Worm (Caenorhabditis elegans) whole organism, L2 larva: ENCODE data around the gene pigc-1.

Source experiments
- C34F6.9 ChIP-seq: fragments of 150-350 bp; optimal IDR thresholded peaks from 2 replicates; lab custom pipeline; 2014; ENCODE audit warnings: missing biosample characterization, missing genetic modification characterization
- F13H6.1 ChIP-seq: sonication (generic microtip); optimal IDR thresholded peaks from 2 replicates; lab custom pipeline; 2016; ENCODE audit warnings: missing genetic modification characterization, missing compliant biosample characterization
- R02D3.7 ChIP-seq: fragments of 150-350 bp; optimal IDR thresholded peaks from 2 replicates; lab custom pipeline; 2014; ENCODE audit warnings: missing biosample characterization, missing genetic modification characterization
- Y55F3AM.14 ChIP-seq: fragments of 200-800 bp; sonication (Bioruptor generic); optimal IDR thresholded peaks from 2 replicates; lab custom pipeline; 2018; ENCODE audit warnings: mild to moderate bottlenecking, missing genetic modification characterization, missing compliant biosample characterization
- ZK546.5 ChIP-seq: sonication (generic microtip); optimal IDR thresholded peaks from 2 replicates; lab custom pipeline; 2017; ENCODE audit warnings: missing biosample characterization, missing genetic modification characterization
- alr-1 ChIP-seq: fragments of 150-350 bp; optimal IDR thresholded peaks from 2 replicates; lab custom pipeline; 2014; ENCODE audit warnings: missing biosample characterization, missing genetic modification characterization
- aly-2 ChIP-seq: fragments of 150-350 bp; optimal IDR thresholded peaks from 2 replicates; lab custom pipeline; 2014; ENCODE audit warnings: missing biosample characterization, missing genetic modification characterization
- ama-1 ChIP-seq: fragments of 150-350 bp; optimal IDR thresholded peaks from 2 replicates; lab custom pipeline; 2018; ENCODE audit warnings: inconsistent platforms
- blmp-1 ChIP-seq: sonication (generic microtip); optimal IDR thresholded peaks from 2 replicates; lab custom pipeline; 2017; ENCODE audit warnings: missing genetic modification characterization, mild to moderate bottlenecking, missing compliant biosample characterization, antibody characterized with exemption, moderate library complexity; ENCODE audit not compliant: insufficient read depth
- ceh-16 ChIP-seq: fragments of 150-350 bp; optimal IDR thresholded peaks from 2 replicates; lab custom pipeline; 2014; ENCODE audit warnings: missing biosample characterization, missing genetic modification characterization
- ceh-82 ChIP-seq: fragments of 150-350 bp; optimal IDR thresholded peaks from 2 replicates; lab custom pipeline; 2014; ENCODE audit warnings: missing biosample characterization, missing genetic modification characterization
- crh-2 ChIP-seq: sonication (generic microtip); optimal IDR thresholded peaks from 2 replicates; lab custom pipeline; 2017; ENCODE audit warnings: missing biosample characterization, missing genetic modification characterization
- dmd-4 ChIP-seq: sonication (generic microtip); optimal IDR thresholded peaks from 2 replicates; lab custom pipeline; 2017; ENCODE audit warnings: missing biosample characterization, missing genetic modification characterization
- elt-3 ChIP-seq: sonication (generic microtip); optimal IDR thresholded peaks from 2 replicates; lab custom pipeline; 2017; ENCODE audit warnings: missing biosample characterization, missing genetic modification characterization
- fos-1 ChIP-seq: fragments of 150-350 bp; optimal IDR thresholded peaks from 2 replicates; lab custom pipeline; 2014; ENCODE audit warnings: missing biosample characterization, missing genetic modification characterization
- gmeb-1 ChIP-seq: fragments of 150-350 bp; optimal IDR thresholded peaks from 2 replicates; lab custom pipeline; 2014; ENCODE audit warnings: missing biosample characterization, missing genetic modification characterization
- lin-11 ChIP-seq: fragments of 150-350 bp; sonication (generic microtip); optimal IDR thresholded peaks from 2 replicates; lab custom pipeline; 2014; ENCODE audit warnings: missing biosample characterization, missing genetic modification characterization, inconsistent platforms, mixed read lengths
- lin-13 ChIP-seq: fragments of 150-350 bp; optimal IDR thresholded peaks from 2 replicates; lab custom pipeline; 2014; ENCODE audit warnings: missing biosample characterization, missing genetic modification reagents, missing genetic modification characterization
- lin-39 ChIP-seq: fragments of 150-350 bp; optimal IDR thresholded peaks from 2 replicates; lab custom pipeline; 2014; ENCODE audit warnings: missing biosample characterization, missing genetic modification reagents, missing genetic modification characterization
- lsy-2 ChIP-seq, 2 experiments: fragments of 150-350 bp in 1 of 2; sonication (generic microtip) in 1 of 2; optimal IDR thresholded peaks; 2 replicates each; lab custom pipeline; 2014 to 2017; ENCODE audit warnings: missing biosample characterization in 2 of 2, missing genetic modification characterization in 2 of 2
- mab-5 ChIP-seq: fragments of 150-350 bp; optimal IDR thresholded peaks from 2 replicates; lab custom pipeline; 2014; ENCODE audit warnings: missing biosample characterization, missing genetic modification characterization
- mbf-1 ChIP-seq: sonication (generic microtip); optimal IDR thresholded peaks from 2 replicates; lab custom pipeline; 2017; ENCODE audit warnings: missing biosample characterization, missing genetic modification characterization
- nhr-10 ChIP-seq: sonication (generic microtip); optimal IDR thresholded peaks from 2 replicates; lab custom pipeline; 2017; ENCODE audit warnings: missing biosample characterization, missing genetic modification characterization
- nhr-11 ChIP-seq: fragments of 150-350 bp; optimal IDR thresholded peaks from 2 replicates; lab custom pipeline; 2014; ENCODE audit warnings: missing biosample characterization, missing genetic modification characterization
- nhr-12 ChIP-seq: fragments of 150-350 bp; optimal IDR thresholded peaks from 2 replicates; lab custom pipeline; 2014; ENCODE audit warnings: missing biosample characterization, missing genetic modification characterization
- nhr-23 ChIP-seq: fragments of 150-350 bp; optimal IDR thresholded peaks from 2 replicates; lab custom pipeline; 2014; ENCODE audit warnings: missing biosample characterization, missing genetic modification reagents, missing genetic modification characterization
- nhr-237 ChIP-seq: fragments of 150-350 bp; optimal IDR thresholded peaks from 2 replicates; lab custom pipeline; 2014; ENCODE audit warnings: missing biosample characterization, missing genetic modification characterization
- nhr-25 ChIP-seq: fragments of 150-350 bp; sonication (generic microtip); optimal IDR thresholded peaks from 3 replicates; lab custom pipeline; 2014; ENCODE audit warnings: missing biosample characterization, missing genetic modification characterization
- nhr-77 ChIP-seq: fragments of 150-350 bp; optimal IDR thresholded peaks from 2 replicates; lab custom pipeline; 2014; ENCODE audit warnings: missing biosample characterization, missing genetic modification characterization
- peb-1 ChIP-seq: fragments of 150-350 bp; optimal IDR thresholded peaks from 2 replicates; lab custom pipeline; 2014; ENCODE audit warnings: missing biosample characterization, missing genetic modification characterization
- sem-4 ChIP-seq: fragments of 150-350 bp; optimal IDR thresholded peaks from 2 replicates; lab custom pipeline; 2014; ENCODE audit warnings: missing biosample characterization, missing genetic modification reagents, missing genetic modification characterization
- skn-1 ChIP-seq: sonication (generic microtip); optimal IDR thresholded peaks from 2 replicates; lab custom pipeline; 2017; ENCODE audit warnings: missing biosample characterization, missing genetic modification characterization
- sma-3 ChIP-seq: sonication (generic microtip); optimal IDR thresholded peaks from 2 replicates; lab custom pipeline; 2016; ENCODE audit warnings: missing genetic modification reagents, missing genetic modification characterization, missing compliant biosample characterization
- sma-9 ChIP-seq, 2 experiments: fragments of 150-350 bp in 1 of 2; sonication (generic microtip) in 1 of 2; optimal IDR thresholded peaks; 2 replicates each; lab custom pipeline; 2014 to 2016; ENCODE audit warnings: missing genetic modification characterization in 2 of 2, mild to moderate bottlenecking in 1 of 2, missing biosample characterization in 1 of 2, missing compliant biosample characterization in 1 of 2, missing genetic modification reagents in 1 of 2, moderate library complexity in 1 of 2
- snpc-4 ChIP-seq: fragments of 150-350 bp; optimal IDR thresholded peaks from 2 replicates; lab custom pipeline; 2014; ENCODE audit warnings: missing biosample characterization, missing genetic modification characterization
- unc-55 ChIP-seq: fragments of 150-350 bp; sonication (generic microtip); optimal IDR thresholded peaks from 3 replicates; lab custom pipeline; 2014; ENCODE audit warnings: missing biosample characterization, missing genetic modification reagents, missing genetic modification characterization
- unc-62 ChIP-seq: fragments of 150-350 bp; optimal IDR thresholded peaks from 2 replicates; lab custom pipeline; 2014; ENCODE audit warnings: missing biosample characterization, missing genetic modification reagents, missing genetic modification characterization
- zag-1 ChIP-seq: fragments of 150-350 bp; optimal IDR thresholded peaks from 2 replicates; lab custom pipeline; 2014; ENCODE audit warnings: missing biosample characterization, missing genetic modification characterization
- ztf-1 ChIP-seq: fragments of 200-800 bp; sonication (Bioruptor generic); conservative IDR thresholded peaks from 2 replicates; pipeline ENCODE4 v1.3.6; 2022; ENCODE audit warnings: missing genetic modification characterization, missing compliant biosample characterization
- ztf-11 ChIP-seq: sonication (generic microtip); optimal IDR thresholded peaks from 2 replicates; lab custom pipeline; 2017; ENCODE audit warnings: missing biosample characterization, missing genetic modification characterization
- ztf-4 ChIP-seq: fragments of 150-350 bp; optimal IDR thresholded peaks from 2 replicates; lab custom pipeline; 2014; ENCODE audit warnings: missing biosample characterization, missing genetic modification characterization

The pigc-1 gene

ce11 chrIV:9343102-9343599 is at the start of gene pigc-1:
pigc-1 (minus strand) TSS chrIV:9343152.
- TF ChIP-seq fos-1 (tag; lab: Kevin White, UChicago) (peak; percentile 20), elt-3 (tag; lab: Kevin White, UChicago) (no peak), C34F6.9 (tag; lab: Kevin White, UChicago) (peak; percentile 44)

ce11 chrIV:9386038-9386437 is 43.1 kb upstream of the pigc-1 start, which contains the start of gene daf-15:
daf-15 (plus strand) TSS chrIV:9386208.
- TF ChIP-seq sem-4 (tag; lab: Kevin White, UChicago) (no peak), gmeb-1 (tag; lab: Kevin White, UChicago) (peak; percentile 96), lin-11 (tag; lab: Kevin White, UChicago) (no peak), ZK546.5 (tag; lab: Kevin White, UChicago) (no peak), dmd-4 (tag; lab: Kevin White, UChicago) (no peak), ztf-4 (tag; lab: Kevin White, UChicago) (no peak), ceh-16 (no peak), C34F6.9 (tag; lab: Kevin White, UChicago) (peak; percentile 64), sma-9 (GFP tag; optimal IDR thresholded peaks at IDR 0.05; lab: Kevin White, UChicago) (peak; percentile 36), sma-9 (tag; optimal IDR thresholded peaks at IDR 0.05; lab: Kevin White, UChicago) (no peak), lin-39 (tag; lab: Kevin White, UChicago) (no peak), nhr-25 (tag; lab: Kevin White, UChicago) (peak; percentile 11), sma-3 (peak; percentile 56), crh-2 (peak; percentile 64), lsy-2 (tag; optimal IDR thresholded peaks at IDR 0.05; lab: Kevin White, UChicago) (peak; percentile 37 to 76), unc-55 (GFP tag; lab: Kevin White, UChicago) (peak; percentile 93), nhr-10 (tag; lab: Kevin White, UChicago) (no peak), peb-1 (tag; lab: Kevin White, UChicago) (no peak), fos-1 (tag; lab: Kevin White, UChicago) (peak; percentile 31), skn-1 (tag; lab: Kevin White, UChicago) (no peak), nhr-237 (no peak), mab-5 (no peak), blmp-1 (tag; lab: Kevin White, UChicago) (no peak), nhr-77 (tag; lab: Kevin White, UChicago) (no peak), unc-62 (no peak), alr-1 (tag; lab: Kevin White, UChicago) (no peak), elt-3 (tag; lab: Kevin White, UChicago) (no peak), snpc-4 (tag; lab: Kevin White, UChicago) (peak; percentile 47), F13H6.1 (tag; lab: Kevin White, UChicago) (peak; percentile 26), lin-13 (GFP tag; lab: Kevin White, UChicago) (no peak), ztf-11 (no peak), nhr-12 (tag; lab: Kevin White, UChicago) (no peak)

ce11 chrIV:9384826-9385225 is 41.9 kb upstream of the pigc-1 start, which contains the start of gene C10C5.7:
C10C5.7 (plus strand) TSS chrIV:9385126.
- TF ChIP-seq nhr-11 (no peak), aly-2 (no peak), nhr-23 (no peak), ceh-16 (no peak), ama-1 (no peak), nhr-77 (tag; lab: Kevin White, UChicago) (no peak), ztf-1 (no peak), gmeb-1 (tag; lab: Kevin White, UChicago) (no peak), sem-4 (tag; lab: Kevin White, UChicago) (no peak), sma-9 (GFP tag; optimal IDR thresholded peaks at IDR 0.05; lab: Kevin White, UChicago) (no peak), sma-9 (tag; optimal IDR thresholded peaks at IDR 0.05; lab: Kevin White, UChicago) (no peak), nhr-12 (tag; lab: Kevin White, UChicago) (no peak), nhr-237 (no peak)

ce11 chrIV:9381136-9381535 is 38.2 kb upstream of the pigc-1 start, which contains the start of gene C10C5.5:
C10C5.5 (plus strand) TSS chrIV:9381436.
- TF ChIP-seq R02D3.7 (tag; lab: Kevin White, UChicago) (no peak), ztf-11 (no peak), zag-1 (tag; lab: Kevin White, UChicago) (no peak), dmd-4 (tag; lab: Kevin White, UChicago) (no peak), unc-62 (no peak), nhr-237 (no peak), aly-2 (no peak), sma-9 (GFP tag; optimal IDR thresholded peaks at IDR 0.05; lab: Kevin White, UChicago) (no peak), sma-9 (tag; optimal IDR thresholded peaks at IDR 0.05; lab: Kevin White, UChicago) (no peak), fos-1 (tag; lab: Kevin White, UChicago) (no peak), lin-11 (tag; lab: Kevin White, UChicago) (no peak), mbf-1 (tag; lab: Kevin White, UChicago) (no peak), Y55F3AM.14 (GFP tag; lab: Kevin White, UChicago) (no peak), sem-4 (tag; lab: Kevin White, UChicago) (no peak), F13H6.1 (tag; lab: Kevin White, UChicago) (no peak), ceh-82 (tag; lab: Kevin White, UChicago) (no peak), unc-55 (GFP tag; lab: Kevin White, UChicago) (no peak), mab-5 (no peak), nhr-12 (tag; lab: Kevin White, UChicago) (no peak)
- TF ChIP-seq, all 48 proteins: peak for 0
